Fruit fly (Drosophila melanogaster) whole organism, pupa: ENCODE results near the gene Rbp1-like.

Experiments used
- CG15710 ChIP-seq: fragments of 200-800 bp; sonication (Bioruptor generic); optimal IDR thresholded peaks from 2 replicates; lab custom pipeline; 2018; ENCODE audit warnings: missing biosample characterization, mild to moderate bottlenecking, missing genetic modification characterization, moderate library complexity
- CG32121 ChIP-seq: fragments of 200-800 bp; sonication (Bioruptor generic); IDR thresholded peaks from 2 replicates; pipeline ENCODE4 v1.3.6; 2022; ENCODE audit warnings: missing biosample characterization, missing genetic modification characterization
- CG34367 ChIP-seq: fragments of 200-800 bp; sonication (Bioruptor generic); optimal IDR thresholded peaks from 2 replicates; lab custom pipeline; 2018; ENCODE audit warnings: missing biosample characterization, mild to moderate bottlenecking, missing genetic modification characterization
- CG4496 ChIP-seq: fragments of 200-800 bp; sonication (Bioruptor generic); IDR thresholded peaks from 3 replicates; pipeline ENCODE4 v1.3.6; 2022; ENCODE audit warnings: missing biosample characterization, missing genetic modification characterization
- CG8159 ChIP-seq: fragments of 200-800 bp; sonication (Bioruptor generic); optimal IDR thresholded peaks from 3 replicates; lab custom pipeline; 2018; ENCODE audit warnings: missing biosample characterization, mild to moderate bottlenecking, missing genetic modification characterization, moderate library complexity
- CG8301 ChIP-seq: fragments of 200-800 bp; sonication (Bioruptor generic); optimal IDR thresholded peaks from 2 replicates; lab custom pipeline; 2018; ENCODE audit warnings: missing biosample characterization, mild to moderate bottlenecking, missing genetic modification characterization
- CG9948 ChIP-seq: fragments of 200-800 bp; sonication (Bioruptor generic); optimal IDR thresholded peaks from 2 replicates; lab custom pipeline; 2018; ENCODE audit warnings: missing biosample characterization, mild to moderate bottlenecking, missing genetic modification characterization, moderate library complexity
- D1 ChIP-seq: fragments of 200-800 bp; sonication (Bioruptor generic); optimal IDR thresholded peaks from 2 replicates; lab custom pipeline; 2018; ENCODE audit warnings: missing biosample characterization, mild to moderate bottlenecking, missing genetic modification characterization, moderate library complexity
- EcR ChIP-seq: fragments of 200-800 bp; sonication (Bioruptor generic); optimal IDR thresholded peaks from 3 replicates; lab custom pipeline; 2019; ENCODE audit warnings: missing biosample characterization, missing genetic modification characterization, mild to moderate bottlenecking, moderate library complexity, missing genetic modification reagents
- Ets98B ChIP-seq: fragments of 200-800 bp; sonication (Bioruptor generic); IDR thresholded peaks from 2 replicates; pipeline ENCODE4 v1.3.6; 2022; ENCODE audit warnings: missing biosample characterization, missing genetic modification characterization
- Snoo ChIP-seq: fragments of 200-800 bp; sonication (Bioruptor generic); optimal IDR thresholded peaks from 3 replicates; lab custom pipeline; 2017; ENCODE audit warnings: missing biosample characterization, mild to moderate bottlenecking, missing genetic modification characterization, inconsistent platforms
- fd96Ca ChIP-seq: fragments of 200-800 bp; sonication (Bioruptor generic); IDR thresholded peaks from 3 replicates; pipeline ENCODE4 v1.3.6; 2022; ENCODE audit warnings: missing biosample characterization, missing genetic modification characterization

dm6 chrX:13390465-13391173 is 5.9 kb upstream of the Rbp1-like start:
- TF ChIP-seq CG9948 (tag; lab: Kevin White, UChicago), result peak; percentile 64
- TF ChIP-seq Ets98B (GFP tag; lab: Robert Waterston, UW), result peak; percentile 82
- TF ChIP-seq Snoo (tag; lab: Kevin White, UChicago), result no peak
- TF ChIP-seq CG8159 (tag; lab: Kevin White, UChicago), result peak; percentile 78
- TF ChIP-seq D1 (tag; lab: Kevin White, UChicago), result peak; percentile 24
- no peak for TF ChIP-seq fd96Ca (GFP tag; lab: Robert Waterston, UW)
- peak; percentile 44 for TF ChIP-seq CG34367 (tag; lab: Kevin White, UChicago)
- TF ChIP-seq EcR, result peak; percentile 9
- TF ChIP-seq CG4496 (GFP tag; lab: Robert Waterston, UW), result peak; percentile 87
- peak; percentile 78 for TF ChIP-seq CG15710 (tag; lab: Kevin White, UChicago)
- TF ChIP-seq CG8301 (tag; lab: Kevin White, UChicago), result peak; percentile 52
- peak; percentile 90 for TF ChIP-seq CG32121 (GFP tag; lab: Robert Waterston, UW)
